Fruit fly (Drosophila melanogaster) whole organism, embryonic: ENCODE measurements around the gene CG7156.

ENCODE experiments used
- ATbp ChIP-seq: fragments of 200-800 bp; sonication (Bioruptor generic); optimal IDR thresholded peaks from 2 replicates; lab custom pipeline; 2017; ENCODE audit warnings: missing biosample characterization, mild to moderate bottlenecking, missing genetic modification characterization, missing genetic modification reagents
- Awh ChIP-seq: fragments of 200-800 bp; sonication (Bioruptor generic); IDR thresholded peaks from 2 replicates; pipeline ENCODE4, ENCODE4 v1.3.6; 2022; ENCODE audit warnings: missing biosample characterization, missing genetic modification characterization
- B-H1 ChIP-seq: fragments of 200-800 bp; sonication (Bioruptor generic); IDR thresholded peaks from 3 replicates; pipeline ENCODE4 v1.3.6; 2022; ENCODE audit warnings: missing biosample characterization, missing genetic modification characterization
- CG12104 ChIP-seq: fragments of 200-800 bp; sonication (Bioruptor generic); optimal IDR thresholded peaks from 3 replicates; lab custom pipeline; 2016; ENCODE audit warnings: missing biosample characterization, missing genetic modification characterization
- CG1233 ChIP-seq: fragments of 200-800 bp; sonication (Bioruptor generic); optimal IDR thresholded peaks from 4 replicates; lab custom pipeline; 2018; ENCODE audit warnings: missing biosample characterization, mild to moderate bottlenecking, missing genetic modification characterization
- CG17186 ChIP-seq: fragments of 200-800 bp; sonication (Bioruptor generic); optimal IDR thresholded peaks from 3 replicates; lab custom pipeline; 2017; ENCODE audit warnings: missing biosample characterization, missing genetic modification reagents, missing genetic modification characterization
- CG18599 ChIP-seq: fragments of 200-800 bp; sonication (Bioruptor generic); optimal IDR thresholded peaks from 3 replicates; lab custom pipeline; 2017; ENCODE audit warnings: missing biosample characterization, missing genetic modification characterization, mild to moderate bottlenecking, moderate library complexity, missing genetic modification reagents
- CG2199 ChIP-seq: fragments of 200-800 bp; sonication (Bioruptor generic); IDR thresholded peaks from 3 replicates; pipeline ENCODE4 v1.3.6; 2022; ENCODE audit warnings: missing biosample characterization, missing genetic modification characterization
- CG2678 ChIP-seq: fragments of 200-800 bp; sonication (Bioruptor generic); optimal IDR thresholded peaks from 3 replicates; lab custom pipeline; 2019; ENCODE audit warnings: missing biosample characterization, mild to moderate bottlenecking, missing genetic modification characterization, moderate library complexity
- CG2889 ChIP-seq: fragments of 200-800 bp; sonication (Bioruptor generic); IDR thresholded peaks from 3 replicates; pipeline ENCODE4 v1.3.6; 2022; ENCODE audit warnings: missing biosample characterization, missing genetic modification characterization
- CG43689 ChIP-seq: fragments of 200-800 bp; sonication (Bioruptor generic); IDR thresholded peaks from 2 replicates; pipeline ENCODE4 v1.3.6; 2022; ENCODE audit warnings: missing biosample characterization, missing genetic modification characterization
- CG5180 ChIP-seq: fragments of 200-800 bp; sonication (Bioruptor generic); optimal IDR thresholded peaks from 3 replicates; lab custom pipeline; 2017; ENCODE audit warnings: missing biosample characterization, missing genetic modification characterization, mild to moderate bottlenecking, moderate library complexity, missing genetic modification reagents
- CG6175 ChIP-seq: fragments of 200-800 bp; sonication (Bioruptor generic); IDR thresholded peaks from 3 replicates; pipeline ENCODE4 v1.3.6; 2022; ENCODE audit warnings: missing biosample characterization, missing genetic modification characterization
- CG6765 ChIP-seq: fragments of 200-800 bp; sonication (Bioruptor generic); optimal IDR thresholded peaks from 3 replicates; lab custom pipeline; 2017; ENCODE audit warnings: missing biosample characterization, mild to moderate bottlenecking, missing genetic modification characterization
- CG7271 ChIP-seq: fragments of 200-800 bp; sonication (Bioruptor generic); optimal IDR thresholded peaks from 2 replicates; lab custom pipeline; 2018; ENCODE audit warnings: missing biosample characterization, mild to moderate bottlenecking, missing genetic modification characterization, moderate library complexity
- CG7928 ChIP-seq: fragments of 200-800 bp; sonication (Bioruptor generic); optimal IDR thresholded peaks from 2 replicates; lab custom pipeline; 2017; ENCODE audit warnings: missing biosample characterization, mild to moderate bottlenecking, missing genetic modification characterization
- CG8290 ChIP-seq, 3 experiments: fragments of 200-800 bp; sonication (Bioruptor generic); optimal IDR thresholded peaks; 2 replicates each; lab custom pipeline; 2016 to 2019; ENCODE audit warnings: missing biosample characterization in 3 of 3, missing genetic modification characterization in 3 of 3, mild to moderate bottlenecking in 2 of 3, moderate library complexity in 1 of 3
- CG8478 ChIP-seq: fragments of >200 bp; optimal IDR thresholded peaks from 2 replicates; lab custom pipeline; 2018
- CTCF ChIP-seq: fragments of 200-800 bp; sonication (Bioruptor generic); optimal IDR thresholded peaks from 2 replicates; lab custom pipeline; 2017; ENCODE audit warnings: missing biosample characterization, mild to moderate bottlenecking, missing genetic modification characterization, moderate library complexity
- Chrac-16 ChIP-seq: fragments of 200-800 bp; sonication (Bioruptor generic); optimal IDR thresholded peaks from 3 replicates; lab custom pipeline; 2016; ENCODE audit warnings: missing biosample characterization, missing genetic modification characterization
- Dbx ChIP-seq: fragments of 200-800 bp; sonication (Bioruptor generic); IDR thresholded peaks from 3 replicates; pipeline ENCODE4 v1.3.6; 2022; ENCODE audit warnings: missing biosample characterization, missing genetic modification characterization
- Dll ChIP-seq: fragments of 200-800 bp; sonication (Bioruptor generic); IDR thresholded peaks from 4 replicates; pipeline ENCODE4 v1.3.6; 2022; ENCODE audit warnings: missing biosample characterization, missing genetic modification characterization; ENCODE audit not compliant: partially characterized antibody
- Ets65A ChIP-seq: fragments of 200-800 bp; sonication (Bioruptor generic); peaks from one replicate; lab custom pipeline; 2016; ENCODE audit warnings: missing biosample characterization, missing genetic modification characterization
- Nf-YA ChIP-seq: fragments of 200-800 bp; sonication (Bioruptor generic); IDR thresholded peaks from 2 replicates; pipeline ENCODE4 v1.3.6; 2022; ENCODE audit warnings: missing biosample characterization, missing genetic modification characterization
- Oli ChIP-seq: fragments of 200-800 bp; sonication (Bioruptor generic); optimal IDR thresholded peaks from 2 replicates; lab custom pipeline; 2018; ENCODE audit warnings: missing biosample characterization, mild to moderate bottlenecking, missing genetic modification characterization, moderate library complexity
- Pdp1 ChIP-seq, 2 experiments: fragments of 200-800 bp; sonication (Bioruptor generic); optimal IDR thresholded peaks; 3 replicates each; lab custom pipeline; 2016; ENCODE audit warnings: missing biosample characterization in 2 of 2, missing genetic modification characterization in 2 of 2, mild to moderate bottlenecking in 1 of 2, moderate library complexity in 1 of 2
- Side ChIP-seq: fragments of 200-800 bp; sonication (Bioruptor generic); optimal IDR thresholded peaks from 2 replicates; lab custom pipeline; 2016; ENCODE audit warnings: missing biosample characterization, missing genetic modification characterization
- Stat92E ChIP-seq, 3 experiments: fragments of >200 bp in 2 of 3; fragments of 200-800 bp in 1 of 3; sonication (Bioruptor generic) in 1 of 3; optimal IDR thresholded peaks; 2 replicates each; lab custom pipeline; 2017 to 2019; ENCODE audit warnings: missing biosample characterization in 3 of 3, missing genetic modification characterization in 3 of 3, mild to moderate bottlenecking in 1 of 3, moderate library complexity in 1 of 3
- Usf ChIP-seq: fragments of 200-800 bp; sonication (Bioruptor generic); optimal IDR thresholded peaks from 2 replicates; lab custom pipeline; 2017; ENCODE audit warnings: missing genotype, missing biosample characterization, missing genetic modification characterization
- ac ChIP-seq: fragments of 200-800 bp; sonication (Bioruptor generic); optimal IDR thresholded peaks from 3 replicates; lab custom pipeline; 2017; ENCODE audit warnings: missing biosample characterization, mild to moderate bottlenecking, missing genetic modification characterization
- bigmax ChIP-seq: fragments of 200-800 bp; sonication (Bioruptor generic); optimal IDR thresholded peaks from 2 replicates; lab custom pipeline; 2018; ENCODE audit warnings: missing biosample characterization, mild to moderate bottlenecking, missing genetic modification characterization
- corto ChIP-seq: fragments of 200-800 bp; sonication (Bioruptor generic); optimal IDR thresholded peaks from 2 replicates; lab custom pipeline; 2016; ENCODE audit warnings: missing biosample characterization, mild to moderate bottlenecking, missing genetic modification characterization, moderate library complexity
- danr ChIP-seq: fragments of 200-800 bp; sonication (Bioruptor generic); IDR thresholded peaks from 2 replicates; pipeline ENCODE4 v1.3.6; 2022; ENCODE audit warnings: missing biosample characterization, missing genetic modification characterization
- dimm ChIP-seq: fragments of 200-800 bp; sonication (Bioruptor generic); IDR thresholded peaks from 2 replicates; pipeline ENCODE4 v1.3.6; 2022; ENCODE audit warnings: missing biosample characterization, missing genetic modification characterization
- gsb ChIP-seq: fragments of 200-800 bp; sonication (Bioruptor generic); IDR thresholded peaks from 2 replicates; pipeline ENCODE4 v1.3.6; 2022; ENCODE audit warnings: missing biosample characterization, missing genetic modification characterization
- insv ChIP-seq, 2 experiments: fragments of 200-800 bp; sonication (Bioruptor generic); optimal IDR thresholded peaks; 3 replicates each; lab custom pipeline; 2016 to 2018; ENCODE audit warnings: missing biosample characterization in 2 of 2, missing genetic modification characterization in 2 of 2
- klu ChIP-seq: fragments of 200-800 bp; sonication (Bioruptor generic); IDR thresholded peaks from 2 replicates; pipeline ENCODE4 v1.3.6; 2022; ENCODE audit warnings: missing biosample characterization, missing genetic modification characterization
- maf-S ChIP-seq: fragments of 200-800 bp; sonication (Bioruptor generic); optimal IDR thresholded peaks from 2 replicates; lab custom pipeline; 2016; ENCODE audit warnings: missing biosample characterization, missing genetic modification characterization
- nmo ChIP-seq: fragments of 200-800 bp; sonication (Bioruptor generic); optimal IDR thresholded peaks from 2 replicates; lab custom pipeline; 2018; ENCODE audit warnings: missing biosample characterization, mild to moderate bottlenecking, missing genetic modification characterization, moderate library complexity
- oc ChIP-seq: fragments of 200-800 bp; sonication (Bioruptor generic); optimal IDR thresholded peaks from 2 replicates; lab custom pipeline; 2018; ENCODE audit warnings: missing biosample characterization, mild to moderate bottlenecking, missing genetic modification characterization, moderate library complexity
- seq ChIP-seq: fragments of 200-800 bp; sonication (Bioruptor generic); IDR thresholded peaks from 2 replicates; pipeline ENCODE4 v1.3.6; 2022; ENCODE audit warnings: missing biosample characterization, missing genetic modification characterization
- sna ChIP-seq: fragments of 200-800 bp; sonication (Bioruptor generic); IDR thresholded peaks from 2 replicates; pipeline ENCODE4 v1.3.6; 2022; ENCODE audit warnings: missing biosample characterization, missing genetic modification characterization; ENCODE audit not compliant: partially characterized antibody
- stwl ChIP-seq: fragments of 200-800 bp; sonication (Bioruptor generic); optimal IDR thresholded peaks from 3 replicates; lab custom pipeline; 2018; ENCODE audit warnings: missing biosample characterization, mild to moderate bottlenecking, missing genetic modification characterization, moderate library complexity
- tap ChIP-seq: fragments of 200-800 bp; optimal IDR thresholded peaks from 3 replicates; lab custom pipeline; 2019; ENCODE audit warnings: missing biosample characterization, mild to moderate bottlenecking, missing genetic modification characterization, moderate library complexity
- tin ChIP-seq: fragments of 200-800 bp; sonication (Bioruptor generic); optimal IDR thresholded peaks from 3 replicates; lab custom pipeline; 2016; ENCODE audit warnings: missing biosample characterization, missing genetic modification characterization
- tll ChIP-seq, 2 experiments: fragments of 200-800 bp in 1 of 2; fragments of >200 bp in 1 of 2; sonication (Bioruptor generic) in 1 of 2; optimal IDR thresholded peaks; 2 replicates each; lab custom pipeline; 2017 to 2019; ENCODE audit warnings: missing biosample characterization in 2 of 2, missing genetic modification characterization in 2 of 2, mild to moderate bottlenecking in 1 of 2, moderate library complexity in 1 of 2
- toy ChIP-seq: fragments of 200-800 bp; sonication (Bioruptor generic); IDR thresholded peaks from 2 replicates; pipeline ENCODE4 v1.3.6; 2022; ENCODE audit warnings: missing biosample characterization, missing genetic modification characterization
- vfl ChIP-seq: fragments of 200-800 bp; sonication (Bioruptor generic); optimal IDR thresholded peaks from 2 replicates; lab custom pipeline; 2016; ENCODE audit warnings: missing biosample characterization, missing genetic modification characterization
- vvl ChIP-seq: fragments of 200-800 bp; sonication (Bioruptor generic); IDR thresholded peaks from 2 replicates; pipeline ENCODE4 v1.3.6; 2022; ENCODE audit warnings: missing biosample characterization, missing genetic modification characterization
- wdn ChIP-seq: fragments of 200-800 bp; sonication (Bioruptor generic); IDR thresholded peaks from 2 replicates; pipeline ENCODE4 v1.3.6; 2022; ENCODE audit warnings: missing biosample characterization, missing genetic modification characterization
- wor ChIP-seq: fragments of 200-800 bp; sonication (Bioruptor generic); IDR thresholded peaks from 2 replicates; pipeline ENCODE4 v1.3.6; 2022; ENCODE audit warnings: missing biosample characterization, missing genetic modification characterization
- z ChIP-seq: fragments of 200-800 bp; sonication (Bioruptor generic); IDR thresholded peaks from 3 replicates; pipeline ENCODE4 v1.3.6; 2022; ENCODE audit warnings: missing biosample characterization, missing genetic modification characterization

Gene CG7156

dm6 chr3R:18223434-18223833, 18.5 kb downstream of the CG7156 start, which contains the start of the genes mTerf5 and Non3 (continued):
- TF ChIP-seq Dbx (GFP tag; lab: Robert Waterston, UW) (peak; percentile 59; the same call in 2 of the 3 replicates), sna (GFP tag; lab: Robert Waterston, UW) (peak; percentile 93), CTCF (GFP tag; lab: Kevin White, UChicago) (no peak), Awh (GFP tag; lab: Robert Waterston, UW) (no peak), Ets65A (peak; percentile 83), oc (no peak), Pdp1 (GFP tag; optimal IDR thresholded peaks at IDR 0.05; lab: Kevin White, UChicago) (peak in 1 of 2 experiments; percentile 30), CG2889 (GFP tag; lab: Robert Waterston, UW) (no peak), stwl (tag; lab: Kevin White, UChicago) (peak; percentile 67), CG6765 (no peak), Nf-YA (GFP tag; lab: Robert Waterston, UW) (no peak), Dll (peak; percentile 95), tll (GFP tag; optimal IDR thresholded peaks at IDR 0.05; lab: Kevin White, UChicago) (no peak), CG2199 (GFP tag; lab: Robert Waterston, UW) (no peak), toy (GFP tag; lab: Robert Waterston, UW) (no peak), Stat92E (GFP tag; optimal IDR thresholded peaks at IDR 0.05; lab: Kevin White, UChicago) (no peak), CG7928 (GFP tag; lab: Kevin White, UChicago) (no peak), CG43689 (GFP tag; lab: Robert Waterston, UW) (0 out of 2 replicates have a peak, but pooled peaks have one; percentile 12), nmo (GFP tag; lab: Kevin White, UChicago) (peak; percentile 79), Chrac-16 (GFP tag; lab: Kevin White, UChicago) (peak; percentile 46), CG6175 (GFP tag; lab: Robert Waterston, UW) (no peak), ATbp (GFP tag; lab: Kevin White, UChicago) (peak; percentile 28), B-H1 (GFP tag; lab: Robert Waterston, UW) (no peak), CG1233 (no peak), CG8290 (GFP tag; optimal IDR thresholded peaks at IDR 0.05; lab: Kevin White, UChicago) (peak; percentile 52), CG8290 (tag; optimal IDR thresholded peaks at IDR 0.05; lab: Kevin White, UChicago) (peak in 1 of 2 experiments; percentile 20), klu (GFP tag; lab: Robert Waterston, UW) (no peak), maf-S (GFP tag; lab: Kevin White, UChicago) (no peak), Side (GFP tag; lab: Kevin White, UChicago) (no peak), CG18599 (GFP tag; lab: Kevin White, UChicago) (peak; percentile 63), vvl (GFP tag; lab: Robert Waterston, UW) (peak; percentile 66), seq (GFP tag; lab: Robert Waterston, UW) (no peak), tin (GFP tag; lab: Kevin White, UChicago) (peak; percentile 51), CG12104 (no peak), Oli (peak; percentile 24), CG2678 (peak; percentile 67), vfl (peak; percentile 8), wor (GFP tag; lab: Robert Waterston, UW) (no peak), CG17186 (peak; percentile 33), ac (GFP tag; lab: Kevin White, UChicago) (no peak), corto (no peak), gsb (GFP tag; lab: Robert Waterston, UW) (no peak), CG8478 (lab: Kevin White, UChicago) (no peak), insv (GFP tag; optimal IDR thresholded peaks at IDR 0.05; lab: Kevin White, UChicago) (peak in 1 of 2 experiments; percentile 26), wdn (GFP tag; lab: Robert Waterston, UW) (no peak), danr (GFP tag; lab: Robert Waterston, UW) (no peak), z (GFP tag; lab: Robert Waterston, UW) (no peak), Usf (GFP tag; lab: Kevin White, UChicago) (no peak), CG7271 (tag; lab: Kevin White, UChicago) (peak; percentile 44), CG5180 (GFP tag; lab: Kevin White, UChicago) (no peak), tap (tag; lab: Kevin White, UChicago) (peak; percentile 27), bigmax (no peak), dimm (GFP tag; lab: Robert Waterston, UW) (no peak)
